Fruit fly (Drosophila melanogaster) whole organism: ENCODE results near the gene Abcd3.

Source experiments
- CG8478 ChIP-seq: fragments of >200 bp; optimal IDR thresholded peaks from 2 replicates; lab custom pipeline; 2018; ENCODE audit warnings: inconsistent platforms
- Dll ChIP-seq: fragments of >200 bp; optimal IDR thresholded peaks from 2 replicates; lab custom pipeline; 2017
- EcR ChIP-seq, 2 experiments: fragments of >200 bp; optimal IDR thresholded peaks; 2 replicates each; lab custom pipeline; 2017; ENCODE audit warnings: missing biosample characterization in 2 of 2, missing genetic modification characterization in 2 of 2, missing genetic modification reagents in 2 of 2
- pan ChIP-seq: fragments of >200 bp; optimal IDR thresholded peaks from 2 replicates; lab custom pipeline; 2017
- psq ChIP-seq: fragments of >200 bp; optimal IDR thresholded peaks from 2 replicates; lab custom pipeline; 2017
- usp ChIP-seq: fragments of >200 bp; optimal IDR thresholded peaks from 2 replicates; lab custom pipeline; 2017; ENCODE audit warnings: missing biosample characterization, missing genetic modification characterization, mixed read lengths

Abcd3 gene

dm6 chrX:19783457-19783856 lies 32.9 kb downstream of the Abcd3 start, which contains the start of gene zld:
zld (minus strand) TSS chrX:19783548.
- TF ChIP-seq psq (no peak), EcR (GFP tag; optimal IDR thresholded peaks at IDR 0.05; lab: Kevin White, UChicago) (no peak)

DNA sequence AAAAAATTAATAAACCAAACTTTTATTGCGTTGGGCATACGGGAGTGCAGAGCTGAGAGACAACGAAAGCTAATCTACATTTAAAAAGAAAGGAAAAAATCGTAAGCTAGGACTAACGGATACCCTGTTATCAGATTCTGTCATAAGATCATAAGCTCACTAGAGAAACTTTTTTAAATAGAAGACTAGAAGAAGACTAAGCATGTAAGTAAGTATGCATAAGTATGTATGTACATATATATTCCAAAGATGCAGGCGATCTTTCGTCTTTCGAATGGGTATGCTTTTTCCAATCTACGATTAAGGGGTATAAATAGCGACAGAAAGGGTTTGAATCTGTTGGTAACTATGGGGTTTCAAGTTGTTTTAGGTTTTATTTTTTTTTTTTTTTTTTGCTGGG lies 34.3 kb downstream of the Abcd3 start:
- TF ChIP-seq usp (GFP tag; lab: Kevin White, UChicago) (no peak), psq (no peak), pan (lab: Kevin White, UChicago) (no peak), CG8478 (lab: Kevin White, UChicago) (no peak), Dll (lab: Kevin White, UChicago) (no peak), EcR (GFP tag; optimal IDR thresholded peaks at IDR 0.05; lab: Kevin White, UChicago) (no peak)

DNA sequence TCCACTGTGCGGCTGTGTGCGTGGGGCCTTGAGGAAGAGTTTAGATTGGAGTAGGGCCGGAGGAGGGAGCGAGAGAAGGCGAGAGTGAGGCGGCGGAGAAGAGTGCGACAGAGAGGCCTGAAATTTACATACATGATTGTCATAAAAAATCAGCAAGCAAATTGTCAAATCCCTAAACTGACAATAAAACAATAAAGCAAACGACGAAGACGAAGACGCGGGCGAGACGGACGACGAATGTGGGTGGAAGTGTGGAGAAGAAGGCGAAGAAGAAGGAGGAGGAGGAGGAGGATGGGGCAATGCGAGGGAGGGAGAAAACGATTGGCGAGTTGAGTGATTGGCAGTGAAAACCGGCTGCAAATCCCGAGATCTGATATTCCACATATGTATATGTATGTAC lies 34.8 kb downstream of the Abcd3 start:
- no peak for TF ChIP-seq EcR (GFP tag; optimal IDR thresholded peaks at IDR 0.05; lab: Kevin White, UChicago)
- TF ChIP-seq psq, result no peak
- no peak for TF ChIP-seq usp (GFP tag; lab: Kevin White, UChicago)
- TF ChIP-seq pan (lab: Kevin White, UChicago), result no peak
- TF ChIP-seq CG8478 (lab: Kevin White, UChicago), result no peak
- TF ChIP-seq Dll (lab: Kevin White, UChicago), result no peak

DNA sequence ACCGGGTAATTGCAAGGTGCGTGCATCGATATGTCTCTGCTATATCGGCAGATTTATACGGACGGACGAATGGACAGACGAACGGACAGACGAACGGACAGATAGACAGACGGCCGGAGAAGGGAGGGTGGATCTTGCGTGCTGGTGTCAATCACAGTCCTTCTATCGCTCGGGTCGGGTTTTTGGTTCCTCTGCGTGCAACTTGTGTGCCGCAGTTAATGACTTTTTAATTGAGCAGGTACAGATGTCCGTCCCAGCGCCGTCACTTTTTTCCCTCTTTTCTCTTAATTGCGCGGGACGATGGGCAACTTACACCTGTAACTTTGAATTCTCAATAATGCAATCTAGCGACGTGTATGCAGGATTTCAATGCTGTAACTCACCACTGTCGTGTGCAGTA lies 36.3 kb downstream of the Abcd3 start:
- TF ChIP-seq pan (lab: Kevin White, UChicago) (no peak), EcR (GFP tag; optimal IDR thresholded peaks at IDR 0.05; lab: Kevin White, UChicago) (no peak), CG8478 (lab: Kevin White, UChicago) (no peak), Dll (lab: Kevin White, UChicago) (no peak), psq (no peak), usp (GFP tag; lab: Kevin White, UChicago) (no peak)

- TF ChIP-seq Dll (lab: Kevin White, UChicago) (no peak), psq (no peak), usp (GFP tag; lab: Kevin White, UChicago) (no peak)
Measured at dm6 chrX:19787921-19788620, 37.5 kb downstream of the Abcd3 start.

dm6 chrX:19788621-19788944 lies 38.0 kb downstream of the Abcd3 start:
- TF ChIP-seq CG8478 (lab: Kevin White, UChicago) (no peak), EcR (GFP tag; optimal IDR thresholded peaks at IDR 0.05; lab: Kevin White, UChicago) (no peak), usp (GFP tag; lab: Kevin White, UChicago) (no peak), pan (lab: Kevin White, UChicago) (no peak), psq (no peak), Dll (lab: Kevin White, UChicago) (no peak)

DNA sequence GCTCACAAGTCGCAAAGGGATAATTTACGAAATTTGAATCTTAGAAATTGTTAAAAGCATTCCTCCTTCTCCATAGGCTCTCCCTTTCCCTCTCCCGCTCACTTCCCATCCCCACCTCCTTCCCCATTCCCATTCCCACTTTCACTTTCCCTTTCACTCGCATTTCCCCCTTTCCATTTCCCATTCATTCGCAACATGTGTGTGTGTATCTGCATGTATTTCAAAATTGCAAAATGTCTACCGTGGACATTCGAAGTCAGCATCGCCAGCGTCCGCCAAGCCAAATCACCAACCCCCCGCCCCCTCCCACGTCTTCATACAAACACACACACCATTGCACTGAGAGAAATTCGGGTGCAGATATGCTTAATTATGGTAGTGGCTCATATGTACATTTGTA lies 41.3 kb downstream of the Abcd3 start:
- TF ChIP-seq EcR (GFP tag; optimal IDR thresholded peaks at IDR 0.05; lab: Kevin White, UChicago) (no peak), Dll (lab: Kevin White, UChicago) (no peak), psq (no peak), CG8478 (lab: Kevin White, UChicago) (no peak), usp (GFP tag; lab: Kevin White, UChicago) (no peak), pan (lab: Kevin White, UChicago) (no peak)

DNA sequence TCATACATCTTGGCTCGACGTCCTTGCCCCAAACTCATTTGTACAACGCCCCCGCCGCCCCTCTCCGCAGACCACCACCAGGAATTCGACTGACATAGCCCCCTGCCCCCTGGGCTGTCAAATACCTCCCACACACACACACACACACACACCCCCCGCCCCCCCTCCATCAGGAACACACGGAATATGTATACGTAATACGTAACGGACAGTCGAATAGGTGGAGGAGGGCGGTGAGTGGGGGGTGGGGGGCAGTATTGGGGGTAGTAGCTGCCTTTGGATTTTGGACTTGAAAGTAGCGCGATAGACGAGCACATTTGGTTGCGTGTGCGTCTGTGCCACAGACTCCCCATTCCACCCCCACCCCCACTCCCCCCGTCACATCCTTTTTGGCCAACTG lies 42.0 kb downstream of the Abcd3 start:
- TF ChIP-seq psq, result no peak

- TF ChIP-seq psq (no peak), pan (lab: Kevin White, UChicago) (no peak), EcR (GFP tag; optimal IDR thresholded peaks at IDR 0.05; lab: Kevin White, UChicago) (no peak), usp (GFP tag; lab: Kevin White, UChicago) (no peak), Dll (lab: Kevin White, UChicago) (no peak), CG8478 (lab: Kevin White, UChicago) (no peak)
Measured at dm6 chrX:19795808-19796207, 45.2 kb downstream of the Abcd3 start.

DNA sequence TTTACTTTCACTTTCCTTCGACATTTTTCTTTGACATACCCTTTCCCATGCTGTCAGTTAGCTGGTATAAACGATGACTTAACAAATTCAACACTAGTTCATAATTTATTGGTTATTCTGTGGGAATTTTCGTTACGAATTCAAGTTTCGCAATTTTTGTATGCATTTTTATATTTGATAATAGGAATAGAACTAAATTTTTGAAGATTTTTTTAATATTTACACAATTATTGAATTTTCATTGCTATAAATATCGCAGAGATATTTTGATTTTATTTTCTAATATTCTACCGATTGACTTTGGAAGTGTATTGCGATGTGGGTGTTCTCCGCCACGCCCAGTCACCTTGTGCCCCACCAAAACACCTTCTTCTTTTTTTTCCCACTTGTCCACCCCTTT lies 55.6 kb downstream of the Abcd3 start:
- TF ChIP-seq EcR (GFP tag; optimal IDR thresholded peaks at IDR 0.05; lab: Kevin White, UChicago) (no peak), pan (lab: Kevin White, UChicago) (no peak), usp (GFP tag; lab: Kevin White, UChicago) (no peak), Dll (lab: Kevin White, UChicago) (no peak), CG8478 (lab: Kevin White, UChicago) (no peak), psq (no peak)
